Fruit fly (Drosophila melanogaster) whole organism, embryonic: Measurements from ENCODE around the gene CG1764.

Experiments
- Aef1 ChIP-seq: fragments of 200-800 bp; sonication (Bioruptor generic); IDR thresholded peaks from 3 replicates; pipeline ENCODE4 v1.3.6; 2022; ENCODE audit warnings: missing biosample characterization, missing genetic modification characterization
- Atf6 ChIP-seq: fragments of 200-800 bp; sonication (Bioruptor generic); IDR thresholded peaks from 2 replicates; pipeline ENCODE4 v1.3.6; 2022; ENCODE audit warnings: missing biosample characterization, missing genetic modification characterization
- Blimp-1 ChIP-seq: fragments of 200-800 bp; sonication (Bioruptor generic); optimal IDR thresholded peaks from 3 replicates; lab custom pipeline; 2018; ENCODE audit warnings: missing biosample characterization, missing genetic modification characterization, mild to moderate bottlenecking, moderate library complexity, missing genetic modification reagents
- Bteb2 ChIP-seq: fragments of 200-800 bp; sonication (Bioruptor generic); optimal IDR thresholded peaks from 2 replicates; lab custom pipeline; 2016; ENCODE audit warnings: missing biosample characterization, missing genetic modification characterization
- CG16863 ChIP-seq: fragments of 200-800 bp; sonication (Bioruptor generic); optimal IDR thresholded peaks from 3 replicates; lab custom pipeline; 2016; ENCODE audit warnings: missing biosample characterization, missing genetic modification characterization
- CG17912 ChIP-seq: fragments of 200-800 bp; sonication (Bioruptor generic); optimal IDR thresholded peaks from 2 replicates; lab custom pipeline; 2018; ENCODE audit warnings: missing biosample characterization, mild to moderate bottlenecking, missing genetic modification characterization
- CG2129 ChIP-seq: fragments of 200-800 bp; sonication (Bioruptor generic); IDR thresholded peaks from 2 replicates; pipeline ENCODE4 v1.3.6; 2022; ENCODE audit warnings: missing biosample characterization, missing genetic modification characterization; ENCODE audit not compliant: partially characterized antibody
- CG2199 ChIP-seq: fragments of 200-800 bp; sonication (Bioruptor generic); IDR thresholded peaks from 3 replicates; pipeline ENCODE4 v1.3.6; 2022; ENCODE audit warnings: missing biosample characterization, missing genetic modification characterization
- CG3995 ChIP-seq: fragments of 200-800 bp; sonication (Bioruptor generic); optimal IDR thresholded peaks from 3 replicates; lab custom pipeline; 2016; ENCODE audit warnings: missing biosample characterization, missing genetic modification characterization
- CG4404 ChIP-seq: fragments of 200-800 bp; sonication (Bioruptor generic); IDR thresholded peaks from 2 replicates; pipeline ENCODE4 v1.3.6; 2022; ENCODE audit warnings: missing biosample characterization, missing genetic modification characterization
- CG4617 ChIP-seq: fragments of 200-800 bp; sonication (Bioruptor generic); optimal IDR thresholded peaks from 3 replicates; lab custom pipeline; 2016; ENCODE audit warnings: missing biosample characterization, missing genetic modification characterization, borderline replicate concordance
- CG6813 ChIP-seq: fragments of 200-800 bp; sonication (Bioruptor generic); optimal IDR thresholded peaks from 2 replicates; lab custom pipeline; 2017; ENCODE audit warnings: missing biosample characterization, missing genetic modification characterization, mild to moderate bottlenecking, moderate library complexity, missing genetic modification reagents
- CG7556 ChIP-seq: fragments of 200-800 bp; sonication (Bioruptor generic); optimal IDR thresholded peaks from 2 replicates; lab custom pipeline; 2017; ENCODE audit warnings: missing biosample characterization, mild to moderate bottlenecking, missing genetic modification characterization
- CG8089 ChIP-seq: fragments of 200-800 bp; sonication (Bioruptor generic); optimal IDR thresholded peaks from 3 replicates; lab custom pipeline; 2016; ENCODE audit warnings: missing biosample characterization, missing genetic modification characterization
- CG8281 ChIP-seq: fragments of 200-800 bp; sonication (Bioruptor generic); optimal IDR thresholded peaks from 2 replicates; lab custom pipeline; 2018; ENCODE audit warnings: missing biosample characterization, mild to moderate bottlenecking, missing genetic modification characterization, moderate library complexity
- CG8765 ChIP-seq: fragments of 200-800 bp; sonication (Bioruptor generic); IDR thresholded peaks from 2 replicates; pipeline ENCODE4 v1.3.6; 2022; ENCODE audit warnings: missing biosample characterization, missing genetic modification characterization
- Camta ChIP-seq: fragments of 200-800 bp; sonication (Bioruptor generic); optimal IDR thresholded peaks from 2 replicates; lab custom pipeline; 2016; ENCODE audit warnings: missing biosample characterization, missing genetic modification characterization
- Dip3 ChIP-seq: fragments of 200-800 bp; sonication (Bioruptor generic); optimal IDR thresholded peaks from 3 replicates; lab custom pipeline; 2016; ENCODE audit warnings: missing biosample characterization, missing genetic modification characterization
- Fer1 ChIP-seq: fragments of 200-800 bp; sonication (Bioruptor generic); optimal IDR thresholded peaks from 2 replicates; lab custom pipeline; 2017; ENCODE audit warnings: missing biosample characterization, mild to moderate bottlenecking, missing genetic modification characterization
- HLH54F ChIP-seq: fragments of 200-800 bp; sonication (Bioruptor generic); optimal IDR thresholded peaks from 3 replicates; lab custom pipeline; 2016; ENCODE audit warnings: missing biosample characterization, missing genetic modification characterization
- Hr78 ChIP-seq, 2 experiments: fragments of 200-800 bp in 1 of 2; fragments of >200 bp in 1 of 2; sonication (Bioruptor generic) in 1 of 2; optimal IDR thresholded peaks; 2 replicates each; lab custom pipeline; 2017 to 2019; ENCODE audit warnings: missing biosample characterization in 2 of 2, missing genetic modification characterization in 2 of 2, mild to moderate bottlenecking in 1 of 2, moderate library complexity in 1 of 2
- Mad ChIP-seq: fragments of 200-800 bp; sonication (Bioruptor generic); optimal IDR thresholded peaks from 2 replicates; lab custom pipeline; 2016; ENCODE audit warnings: missing biosample characterization, missing genetic modification characterization
- Mrtf ChIP-seq: fragments of 200-800 bp; sonication (Bioruptor generic); IDR thresholded peaks from 3 replicates; pipeline ENCODE4 v1.3.6; 2022; ENCODE audit warnings: missing biosample characterization, missing genetic modification characterization
- NK7.1 ChIP-seq: fragments of 200-800 bp; sonication (Bioruptor generic); optimal IDR thresholded peaks from 3 replicates; lab custom pipeline; 2016; ENCODE audit warnings: missing biosample characterization, missing genetic modification characterization
- Optix ChIP-seq: fragments of 200-800 bp; sonication (Bioruptor generic); IDR thresholded peaks from 3 replicates; pipeline ENCODE4 v1.3.6; 2022; ENCODE audit warnings: missing biosample characterization, missing genetic modification characterization
- Ssrp ChIP-seq: fragments of 200-800 bp; sonication (Bioruptor generic); optimal IDR thresholded peaks from 2 replicates; lab custom pipeline; 2018; ENCODE audit warnings: missing biosample characterization, mild to moderate bottlenecking, missing genetic modification characterization, moderate library complexity
- Tbp ChIP-seq: fragments of >200 bp; optimal IDR thresholded peaks from 2 replicates; lab custom pipeline; 2018; ENCODE audit warnings: missing biosample characterization, missing genetic modification characterization
- cad ChIP-seq: fragments of >200 bp; optimal IDR thresholded peaks from 2 replicates; lab custom pipeline; 2017; ENCODE audit warnings: missing biosample characterization, missing genetic modification characterization
- cas ChIP-seq: fragments of 200-800 bp; sonication (Bioruptor generic); IDR thresholded peaks from 2 replicates; pipeline ENCODE4 v1.3.6; 2022; ENCODE audit warnings: missing biosample characterization, missing genetic modification characterization
- chinmo ChIP-seq: fragments of 200-800 bp; sonication (Bioruptor generic); IDR thresholded peaks from 4 replicates; pipeline ENCODE4 v1.3.6; 2022; ENCODE audit warnings: missing biosample characterization, missing genetic modification characterization; ENCODE audit not compliant: partially characterized antibody
- cwo ChIP-seq: fragments of 200-800 bp; sonication (Bioruptor generic); optimal IDR thresholded peaks from 3 replicates; lab custom pipeline; 2017; ENCODE audit warnings: missing biosample characterization, missing genetic modification characterization, mild to moderate bottlenecking, moderate library complexity, missing genetic modification reagents
- dmrt99B ChIP-seq: fragments of 200-800 bp; sonication (Bioruptor generic); optimal IDR thresholded peaks from 2 replicates; lab custom pipeline; 2018; ENCODE audit warnings: missing biosample characterization, mild to moderate bottlenecking, missing genetic modification characterization, moderate library complexity
- dpn ChIP-seq, 2 experiments: fragments of 200-800 bp; sonication (Bioruptor generic); optimal IDR thresholded peaks; 3 replicates each; lab custom pipeline; 2016; ENCODE audit warnings: missing biosample characterization in 2 of 2, missing genetic modification characterization in 2 of 2
- esg ChIP-seq: fragments of 200-800 bp; sonication (Bioruptor generic); conservative IDR thresholded peaks from 2 replicates; pipeline ENCODE4 v1.3.6; 2022; ENCODE audit warnings: missing biosample characterization, missing genetic modification characterization
- eve ChIP-seq, 2 experiments: fragments of >200 bp; optimal IDR thresholded peaks; 2 replicates each; lab custom pipeline; 2017; ENCODE audit warnings: missing biosample characterization in 2 of 2, missing genetic modification characterization in 2 of 2
- her ChIP-seq: fragments of 200-800 bp; sonication (Bioruptor generic); optimal IDR thresholded peaks from 2 replicates; lab custom pipeline; 2016; ENCODE audit warnings: missing biosample characterization, missing genetic modification characterization
- inv ChIP-seq: fragments of 200-800 bp; sonication (Bioruptor generic); IDR thresholded peaks from 2 replicates; pipeline ENCODE4 v1.3.6; 2022; ENCODE audit warnings: missing biosample characterization, missing genetic modification characterization; ENCODE audit not compliant: partially characterized antibody
- jumu ChIP-seq: fragments of 200-800 bp; sonication (Bioruptor generic); optimal IDR thresholded peaks from 3 replicates; lab custom pipeline; 2016; ENCODE audit warnings: missing biosample characterization, missing genetic modification characterization
- lola ChIP-seq, 3 experiments: fragments of >200 bp in 2 of 3; fragments of 200-800 bp in 1 of 3; sonication (Bioruptor generic) in 1 of 3; optimal IDR thresholded peaks; 2 replicates each; lab custom pipeline; 2017 to 2019; ENCODE audit warnings: missing biosample characterization in 3 of 3, missing genetic modification characterization in 3 of 3, mild to moderate bottlenecking in 1 of 3, moderate library complexity in 1 of 3
- mirr ChIP-seq: fragments of 200-800 bp; sonication (Bioruptor generic); optimal IDR thresholded peaks from 3 replicates; lab custom pipeline; 2018; ENCODE audit warnings: missing biosample characterization, mild to moderate bottlenecking, missing genetic modification characterization
- pb ChIP-seq: fragments of 200-800 bp; sonication (Bioruptor generic); optimal IDR thresholded peaks from 3 replicates; lab custom pipeline; 2016; ENCODE audit warnings: missing biosample characterization, missing genetic modification characterization
- peb ChIP-seq: fragments of 200-800 bp; sonication (Bioruptor generic); IDR thresholded peaks from 2 replicates; pipeline ENCODE4 v1.3.6; 2022; ENCODE audit warnings: missing biosample characterization, missing genetic modification characterization
- ro ChIP-seq: fragments of 200-800 bp; sonication (Bioruptor generic); IDR thresholded peaks from 2 replicates; pipeline ENCODE4 v1.3.6; 2022; ENCODE audit warnings: missing biosample characterization, missing genetic modification characterization
- sc ChIP-seq, 3 experiments: fragments of >200 bp in 2 of 3; fragments of 200-800 bp in 1 of 3; sonication (Bioruptor generic) in 1 of 3; optimal IDR thresholded peaks; 2 replicates in 2 of 3; 3 replicates in 1 of 3; lab custom pipeline; 2017; ENCODE audit warnings: mild to moderate bottlenecking in 1 of 3, missing biosample characterization in 1 of 3, missing genetic modification characterization in 1 of 3, missing genetic modification reagents in 1 of 3
- sens ChIP-seq: fragments of 200-800 bp; sonication (Bioruptor generic); peaks from one replicate; lab custom pipeline; 2016; ENCODE audit warnings: missing biosample characterization, missing genetic modification characterization
- sim ChIP-seq: fragments of 200-800 bp; sonication (Bioruptor generic); IDR thresholded peaks from 2 replicates; pipeline ENCODE4 v1.3.6; 2022; ENCODE audit warnings: missing biosample characterization, missing genetic modification characterization
- sug ChIP-seq: fragments of 200-800 bp; optimal IDR thresholded peaks from 2 replicates; lab custom pipeline; 2019; ENCODE audit warnings: missing biosample characterization, mild to moderate bottlenecking, missing genetic modification characterization, moderate library complexity
- tin ChIP-seq: fragments of 200-800 bp; sonication (Bioruptor generic); optimal IDR thresholded peaks from 3 replicates; lab custom pipeline; 2016; ENCODE audit warnings: missing biosample characterization, missing genetic modification characterization
- ttk ChIP-seq: fragments of 200-800 bp; sonication (Bioruptor generic); IDR thresholded peaks from 2 replicates; pipeline ENCODE4 v2.1.2; 2022; ENCODE audit warnings: missing biosample characterization, missing genetic modification characterization
- twi ChIP-seq: fragments of 200-800 bp; optimal IDR thresholded peaks from 2 replicates; lab custom pipeline; 2019; ENCODE audit warnings: missing biosample characterization, mild to moderate bottlenecking, missing genetic modification characterization, moderate library complexity
- usp ChIP-seq: fragments of >200 bp; optimal IDR thresholded peaks from 2 replicates; lab custom pipeline; 2017; ENCODE audit warnings: missing biosample characterization, missing genetic modification characterization

Gene CG1764

DNA sequence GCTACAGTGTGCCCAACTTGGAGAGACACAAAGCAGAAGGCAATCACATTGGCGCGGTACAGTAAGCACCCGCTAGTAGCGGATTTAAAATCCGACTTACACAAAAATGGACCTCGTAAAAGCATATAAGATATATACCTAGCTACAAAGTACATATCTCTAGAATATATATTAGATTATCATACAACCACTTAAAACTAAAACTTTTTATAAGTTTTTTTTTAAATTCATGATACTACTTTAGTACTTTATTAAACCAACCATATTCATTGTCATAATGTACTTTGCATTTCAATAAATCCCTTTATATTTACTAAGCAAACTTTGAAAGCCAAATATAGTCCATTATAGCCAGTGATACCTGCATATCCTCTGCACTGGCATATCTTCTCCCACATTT, 27.1 kb downstream of the CG1764 start (continued):
- TF ChIP-seq Aef1 (GFP tag; lab: Robert Waterston, UW): no peak
- TF ChIP-seq CG16863 (GFP tag; lab: Kevin White, UChicago): no peak
- TF ChIP-seq jumu (GFP tag; lab: Kevin White, UChicago): no peak
- TF ChIP-seq CG4404: peak; percentile 34; the same call in 1 of the 2 replicates
- TF ChIP-seq Dip3: no peak
- TF ChIP-seq Mrtf: peak; percentile 41; the same call in 1 of the 3 replicates
- peak; percentile 68 for TF ChIP-seq Ssrp
- TF ChIP-seq tin (GFP tag; lab: Kevin White, UChicago): peak; percentile 37
- no peak for TF ChIP-seq CG2199
- no peak for TF ChIP-seq sim (GFP tag; lab: Robert Waterston, UW)
- TF ChIP-seq eve (GFP tag; optimal IDR thresholded peaks at IDR 0.05; lab: Kevin White, UChicago): no peak
- TF ChIP-seq esg (GFP tag; lab: Robert Waterston, UW): peak; percentile 31; the same call in 1 of the 2 replicates
- no peak for TF ChIP-seq twi (tag; lab: Kevin White, UChicago)
- no peak for TF ChIP-seq inv (GFP tag; lab: Robert Waterston, UW)
- TF ChIP-seq CG6813 (GFP tag; lab: Kevin White, UChicago): no peak
- no peak; the same call in 1 of the 2 replicates for TF ChIP-seq Atf6 (GFP tag; lab: Robert Waterston, UW)
- peak; percentile 75 for TF ChIP-seq dmrt99B (tag; lab: Kevin White, UChicago)
- no peak for TF ChIP-seq cas (GFP tag; lab: Robert Waterston, UW)
- peak in 1 of 3 experiments; percentile 56 for TF ChIP-seq lola (GFP tag; optimal IDR thresholded peaks at IDR 0.05; lab: Kevin White, UChicago)
- TF ChIP-seq Bteb2 (GFP tag; lab: Kevin White, UChicago): no peak
- TF ChIP-seq cwo (GFP tag; lab: Kevin White, UChicago): no peak
- no peak for TF ChIP-seq Hr78 (GFP tag; optimal IDR thresholded peaks at IDR 0.05; lab: Kevin White, UChicago)
- TF ChIP-seq CG8089 (GFP tag; lab: Kevin White, UChicago): no peak
- TF ChIP-seq Blimp-1 (GFP tag; lab: Kevin White, UChicago): peak; percentile 57
- TF ChIP-seq her: no peak
- TF ChIP-seq CG7556 (GFP tag; lab: Kevin White, UChicago): peak; percentile 59
- peak; percentile 21 for TF ChIP-seq sug (tag; lab: Kevin White, UChicago)
- no peak for TF ChIP-seq cad (GFP tag; lab: Kevin White, UChicago)
- no peak for TF ChIP-seq HLH54F (GFP tag; lab: Kevin White, UChicago)
- TF ChIP-seq CG8281 (tag; lab: Kevin White, UChicago): no peak
- TF ChIP-seq pb (GFP tag; lab: Kevin White, UChicago): no peak
- TF ChIP-seq Optix (GFP tag; lab: Robert Waterston, UW): no peak
- TF ChIP-seq sens (GFP tag; lab: Kevin White, UChicago): peak; percentile 70
- TF ChIP-seq NK7.1: no peak
- TF ChIP-seq Fer1 (GFP tag; lab: Kevin White, UChicago): peak; percentile 23
- no peak for TF ChIP-seq usp (GFP tag; lab: Kevin White, UChicago)
- TF ChIP-seq peb: no peak
- no peak for TF ChIP-seq Camta
- TF ChIP-seq CG8765 (GFP tag; lab: Robert Waterston, UW): no peak
- no peak for TF ChIP-seq Mad (GFP tag; lab: Kevin White, UChicago)
- TF ChIP-seq CG17912 (GFP tag; lab: Kevin White, UChicago): no peak
- no peak for TF ChIP-seq chinmo (GFP tag; lab: Robert Waterston, UW)
- TF ChIP-seq ttk: no peak
- TF ChIP-seq CG2129 (GFP tag; lab: Robert Waterston, UW): no peak
- no peak for TF ChIP-seq CG3995
- no peak for TF ChIP-seq Tbp (GFP tag; lab: Kevin White, UChicago)
- TF ChIP-seq mirr (GFP tag; lab: Kevin White, UChicago): no peak
- peak in 1 of 2 experiments; percentile 46 for TF ChIP-seq dpn (GFP tag; optimal IDR thresholded peaks at IDR 0.05; lab: Kevin White, UChicago)
- TF ChIP-seq CG4617 (GFP tag; lab: Kevin White, UChicago): no peak
- no peak for TF ChIP-seq ro (GFP tag; lab: Robert Waterston, UW)
- TF ChIP-seq sc (optimal IDR thresholded peaks at IDR 0.05; lab: Kevin White, UChicago): no peak
- TF ChIP-seq sc (GFP tag; optimal IDR thresholded peaks at IDR 0.05; lab: Kevin White, UChicago): no peak
